Worm (Caenorhabditis elegans) whole organism, dauer: Measurements from ENCODE around the gene Y17D7C.6.
"Not testable (repeated sequence)": the region's sequence is repeated elsewhere in the genome, so short reads cannot be mapped to it uniquely, and the experiment has no call there.

Experiments used
- unc-62 ChIP-seq: sonication (generic microtip); optimal IDR thresholded peaks from 2 replicates; lab custom pipeline; 2017; ENCODE audit warnings: missing biosample characterization, missing genetic modification reagents, missing genetic modification characterization

Y17D7C.6 gene

ce11 chrV:18746937-18747660 lies 37.5 kb downstream of the Y17D7C.6 start, which contains the start of gene clec-251:
Gene clec-251, minus strand, starts transcription at chrV:18746987.
- TF ChIP-seq unc-62 (GFP tag; lab: Kevin White, UChicago): no peak

- no peak for TF ChIP-seq unc-62 (GFP tag; lab: Kevin White, UChicago)
These were observed 39.1 kb downstream of the Y17D7C.6 start, which contains the start of gene clec-252 for ce11 chrV:18748726-18749125. Gene clec-252, minus strand, starts transcription at chrV:18748826.

ce11 chrV:18750445-18750844 lies 40.8 kb downstream of the Y17D7C.6 start, which contains the start of the genes F11D11.21 and F11D11.12:
Gene F11D11.21, minus strand, starts transcription at chrV:18750545.
Gene F11D11.12, minus strand, starts transcription at chrV:18750682.
- TF ChIP-seq unc-62 (GFP tag; lab: Kevin White, UChicago): no peak

ce11 chrV:18753036-18753435 lies 43.4 kb downstream of the Y17D7C.6 start, which contains the start of gene F11D11.6:
Gene F11D11.6, minus strand, starts transcription at chrV:18753136.
- TF ChIP-seq unc-62 (GFP tag; lab: Kevin White, UChicago): no peak

- TF ChIP-seq unc-62 (GFP tag; lab: Kevin White, UChicago): not testable (repeated sequence)
These were observed 44.7 kb downstream of the Y17D7C.6 start, which contains the start of gene clec-254 for ce11 chrV:18754328-18754727. Gene clec-254, minus strand, starts transcription at chrV:18754428.

ce11 chrV:18760174-18760573 lies 50.6 kb downstream of the Y17D7C.6 start, which contains the start of gene F11D11.3:
Gene F11D11.3, minus strand, starts transcription at chrV:18760274.
- TF ChIP-seq unc-62 (GFP tag; lab: Kevin White, UChicago): no peak

ce11 chrV:18761078-18761477 lies 51.5 kb downstream of the Y17D7C.6 start, which contains the start of gene F11D11.4:
Gene F11D11.4, plus strand, starts transcription at chrV:18761378.
- TF ChIP-seq unc-62 (GFP tag; lab: Kevin White, UChicago): no peak
